Fruit fly (Drosophila melanogaster) whole organism, wandering third instar larva: Measurements from ENCODE around the gene CG1847.

Source experiments
- Abd-B ChIP-seq: fragments of >200 bp; optimal IDR thresholded peaks from 2 replicates; lab custom pipeline; 2017; ENCODE audit warnings: missing biosample characterization, missing genetic modification characterization
- CG32264 ChIP-seq: fragments of 200-800 bp; sonication (Bioruptor generic); optimal IDR thresholded peaks from 2 replicates; lab custom pipeline; 2016; ENCODE audit warnings: missing biosample characterization, missing genetic modification characterization
- CG9705 ChIP-seq: fragments of 200-800 bp; sonication (Bioruptor generic); optimal IDR thresholded peaks from 2 replicates; lab custom pipeline; 2018; ENCODE audit warnings: missing biosample characterization, mild to moderate bottlenecking, missing genetic modification characterization
- CrebA ChIP-seq: fragments of 200-800 bp; sonication (Bioruptor generic); optimal IDR thresholded peaks from 2 replicates; lab custom pipeline; 2016; ENCODE audit warnings: missing biosample characterization, mild to moderate bottlenecking, missing genetic modification characterization, borderline replicate concordance
- Dfd ChIP-seq: fragments of >200 bp; optimal IDR thresholded peaks from 2 replicates; lab custom pipeline; 2017; ENCODE audit warnings: missing biosample characterization, missing genetic modification characterization
- Dif ChIP-seq: fragments of 200-275, 200-300 bp; sonication (Bioruptor generic); optimal IDR thresholded peaks from 2 replicates; lab custom pipeline; 2018; ENCODE audit warnings: missing biosample characterization, missing genetic modification characterization; ENCODE audit not compliant: partially characterized antibody
- GATAd ChIP-seq: sonication (Bioruptor generic); optimal IDR thresholded peaks from 2 replicates; lab custom pipeline; 2016; ENCODE audit warnings: missing biosample characterization, missing genetic modification characterization
- HLH106 ChIP-seq: fragments of 200-800 bp; optimal IDR thresholded peaks from 3 replicates; lab custom pipeline; 2019; ENCODE audit warnings: missing biosample characterization, mild to moderate bottlenecking, missing genetic modification characterization, moderate library complexity
- Hnf4 ChIP-seq: fragments of 200-800 bp; sonication (Bioruptor generic); optimal IDR thresholded peaks from 2 replicates; lab custom pipeline; 2016; ENCODE audit warnings: missing biosample characterization, mild to moderate bottlenecking, missing genetic modification characterization
- Hr78 ChIP-seq: fragments of >200 bp; optimal IDR thresholded peaks from 2 replicates; lab custom pipeline; 2017; ENCODE audit warnings: missing biosample characterization, missing genetic modification characterization
- Hr83 ChIP-seq: fragments of 200-300 bp; sonication (Bioruptor generic); optimal IDR thresholded peaks from 2 replicates; lab custom pipeline; 2016; ENCODE audit warnings: missing biosample characterization, mild to moderate bottlenecking, missing genetic modification characterization, moderate library complexity; ENCODE audit not compliant: poor library complexity, severe bottlenecking
- Mio ChIP-seq: sonication (Bioruptor generic); optimal IDR thresholded peaks from 2 replicates; lab custom pipeline; 2016; ENCODE audit warnings: missing biosample characterization, missing genetic modification characterization
- Myc ChIP-seq: fragments of >200 bp; optimal IDR thresholded peaks from 2 replicates; lab custom pipeline; 2017
- N ChIP-seq: fragments of >200 bp; optimal IDR thresholded peaks from 2 replicates; lab custom pipeline; 2018; ENCODE audit warnings: missing biosample characterization, missing external identifiers, missing genetic modification characterization
- OdsH ChIP-seq: fragments of 200-800 bp; sonication (Bioruptor generic); optimal IDR thresholded peaks from 2 replicates; lab custom pipeline; 2016; ENCODE audit warnings: missing biosample characterization, mild to moderate bottlenecking, missing genetic modification characterization
- Rel ChIP-seq, 2 experiments: fragments of 200-800 bp; sonication (Bioruptor generic) in 1 of 2; optimal IDR thresholded peaks; 2 replicates in 1 of 2; 3 replicates in 1 of 2; lab custom pipeline; 2016 to 2019; ENCODE audit warnings: mild to moderate bottlenecking in 2 of 2, missing biosample characterization in 2 of 2, missing genetic modification characterization in 2 of 2, moderate library complexity in 1 of 2
- Sp1 ChIP-seq: fragments of 200-800 bp; sonication (Bioruptor generic); optimal IDR thresholded peaks from 3 replicates; lab custom pipeline; 2019; ENCODE audit warnings: missing biosample characterization, mild to moderate bottlenecking, missing genetic modification characterization, moderate library complexity
- Vsx2 ChIP-seq: fragments of 200-300, 225-300 bp; sonication (Bioruptor generic); optimal IDR thresholded peaks from 2 replicates; lab custom pipeline; 2018; ENCODE audit warnings: missing biosample characterization, missing genetic modification characterization; ENCODE audit not compliant: partially characterized antibody
- br ChIP-seq: fragments of 200-800 bp; sonication (Bioruptor generic); optimal IDR thresholded peaks from 2 replicates; lab custom pipeline; 2016; ENCODE audit warnings: missing biosample characterization, missing genetic modification characterization
- brk ChIP-seq: fragments of 200-800 bp; sonication (Bioruptor generic); optimal IDR thresholded peaks from 2 replicates; lab custom pipeline; 2016; ENCODE audit warnings: missing biosample characterization, mild to moderate bottlenecking, missing genetic modification characterization
- dl ChIP-seq, 2 experiments: fragments of 175-275, 200-275 bp in 1 of 2; fragments of 200-275 bp in 1 of 2; sonication (Bioruptor generic); optimal IDR thresholded peaks; lab custom pipeline; 2018; ENCODE audit warnings: mild to moderate bottlenecking in 2 of 2, missing biosample characterization in 2 of 2, missing genetic modification characterization in 2 of 2, moderate library complexity in 2 of 2; ENCODE audit not compliant: partially characterized antibody in 2 of 2, insufficient read depth in 1 of 2
- dmrt93B ChIP-seq: fragments of 200-800 bp; sonication (Bioruptor generic); optimal IDR thresholded peaks from 2 replicates; lab custom pipeline; 2018; ENCODE audit warnings: missing biosample characterization, mild to moderate bottlenecking, missing genetic modification characterization
- dsf ChIP-seq: sonication (Bioruptor generic); optimal IDR thresholded peaks from 2 replicates; lab custom pipeline; 2016; ENCODE audit warnings: missing biosample characterization, missing genetic modification characterization, borderline replicate concordance
- ey ChIP-seq: fragments of 200-800 bp; sonication (Bioruptor generic); optimal IDR thresholded peaks from 2 replicates; lab custom pipeline; 2016; ENCODE audit warnings: missing biosample characterization, missing genetic modification characterization
- fru ChIP-seq: fragments of 200-800 bp; sonication (Bioruptor generic); optimal IDR thresholded peaks from 3 replicates; lab custom pipeline; 2016; ENCODE audit warnings: missing biosample characterization, mild to moderate bottlenecking, missing genetic modification characterization
- h ChIP-seq: fragments of 200-800 bp; sonication (Bioruptor generic); optimal IDR thresholded peaks from 3 replicates; lab custom pipeline; 2016; ENCODE audit warnings: missing biosample characterization, mild to moderate bottlenecking, missing genetic modification characterization
- jim ChIP-seq: fragments of 175-275, 200-325 bp; sonication (Bioruptor generic); optimal IDR thresholded peaks from 2 replicates; lab custom pipeline; 2016; ENCODE audit warnings: missing biosample characterization, mild to moderate bottlenecking, missing genetic modification characterization
- lola ChIP-seq: fragments of >200 bp; optimal IDR thresholded peaks from 2 replicates; lab custom pipeline; 2017; ENCODE audit warnings: missing biosample characterization, missing genetic modification characterization
- pan ChIP-seq: fragments of >200 bp; optimal IDR thresholded peaks from 2 replicates; lab custom pipeline; 2017
- rgr ChIP-seq: fragments of 200-800 bp; sonication (Bioruptor generic); optimal IDR thresholded peaks from 3 replicates; lab custom pipeline; 2016; ENCODE audit warnings: missing biosample characterization, mild to moderate bottlenecking, missing genetic modification characterization
- sage ChIP-seq: fragments of 200-800 bp; sonication (Bioruptor generic); optimal IDR thresholded peaks from 2 replicates; lab custom pipeline; 2016; ENCODE audit warnings: missing biosample characterization, mild to moderate bottlenecking, missing genetic modification characterization
- sv ChIP-seq: fragments of 200-800 bp; sonication (Bioruptor generic); optimal IDR thresholded peaks from 3 replicates; lab custom pipeline; 2016; ENCODE audit warnings: missing biosample characterization, missing genetic modification characterization
- tai ChIP-seq: sonication (Bioruptor generic); optimal IDR thresholded peaks from 2 replicates; lab custom pipeline; 2016; ENCODE audit warnings: missing biosample characterization, missing genetic modification characterization
- usp ChIP-seq: fragments of >200 bp; optimal IDR thresholded peaks from 2 replicates; lab custom pipeline; 2017; ENCODE audit warnings: missing biosample characterization, missing genetic modification characterization
- woc ChIP-seq: sonication (Bioruptor generic); optimal IDR thresholded peaks from 2 replicates; lab custom pipeline; 2016; ENCODE audit warnings: missing biosample characterization, mild to moderate bottlenecking, missing genetic modification characterization

CG1847 gene

DNA sequence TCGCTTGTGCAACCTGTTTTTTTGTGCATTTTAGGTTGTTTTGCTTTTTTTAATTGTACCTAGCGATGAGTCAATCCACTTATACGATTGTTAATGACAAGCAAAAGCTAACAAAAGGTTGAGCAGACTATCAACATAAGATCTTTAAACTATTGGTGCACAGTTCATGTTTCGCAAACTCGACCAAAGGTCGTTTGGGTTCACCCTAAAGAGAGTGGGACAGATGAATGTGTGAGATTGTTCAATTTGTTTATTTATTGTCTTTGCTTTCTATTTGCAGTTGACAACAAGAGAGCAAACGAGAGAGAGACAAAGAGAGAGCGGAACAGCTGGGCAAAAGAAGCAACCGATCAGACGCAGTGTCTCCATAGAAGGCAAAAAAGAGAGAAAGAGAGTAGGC lies 46.0 kb upstream of the CG1847 start:
- TF ChIP-seq CrebA (GFP tag; lab: Kevin White, UChicago) (no peak), Abd-B (no peak), tai (no peak), sage (GFP tag; lab: Kevin White, UChicago) (no peak), sv (GFP tag; lab: Kevin White, UChicago) (no peak), N (GFP tag; lab: Kevin White, UChicago) (no peak), dsf (GFP tag; lab: Kevin White, UChicago) (no peak), Myc (no peak), Hr78 (GFP tag; lab: Kevin White, UChicago) (no peak), dmrt93B (GFP tag; lab: Kevin White, UChicago) (no peak), Rel (GFP tag; optimal IDR thresholded peaks at IDR 0.05; lab: Kevin White, UChicago) (no peak), Rel (tag; optimal IDR thresholded peaks at IDR 0.05; lab: Kevin White, UChicago) (no peak), Dif (GFP tag; lab: Kevin White, UChicago) (peak; percentile 65), CG9705 (GFP tag; lab: Kevin White, UChicago) (no peak), HLH106 (tag; lab: Kevin White, UChicago) (peak; percentile 12), Hr83 (GFP tag; lab: Kevin White, UChicago) (no peak), Hnf4 (GFP tag; lab: Kevin White, UChicago) (no peak), OdsH (no peak), br (GFP tag; lab: Kevin White, UChicago) (peak; percentile 34), usp (GFP tag; lab: Kevin White, UChicago) (no peak), brk (GFP tag; lab: Kevin White, UChicago) (no peak), Vsx2 (no peak), woc (GFP tag; lab: Kevin White, UChicago) (no peak), dl (GFP tag; optimal IDR thresholded peaks at IDR 0.05; lab: Kevin White, UChicago; ENCODE audit: insufficient read depth in 1 of 2, partially characterized antibody in 2 of 2) (no peak), rgr (GFP tag; lab: Kevin White, UChicago) (peak; percentile 7), h (peak; percentile 6), ey (GFP tag; lab: Kevin White, UChicago) (no peak), lola (GFP tag; lab: Kevin White, UChicago) (no peak), Sp1 (GFP tag; lab: Kevin White, UChicago) (peak; percentile 37), jim (GFP tag; lab: Kevin White, UChicago) (no peak), Dfd (GFP tag; lab: Kevin White, UChicago) (no peak)

DNA sequence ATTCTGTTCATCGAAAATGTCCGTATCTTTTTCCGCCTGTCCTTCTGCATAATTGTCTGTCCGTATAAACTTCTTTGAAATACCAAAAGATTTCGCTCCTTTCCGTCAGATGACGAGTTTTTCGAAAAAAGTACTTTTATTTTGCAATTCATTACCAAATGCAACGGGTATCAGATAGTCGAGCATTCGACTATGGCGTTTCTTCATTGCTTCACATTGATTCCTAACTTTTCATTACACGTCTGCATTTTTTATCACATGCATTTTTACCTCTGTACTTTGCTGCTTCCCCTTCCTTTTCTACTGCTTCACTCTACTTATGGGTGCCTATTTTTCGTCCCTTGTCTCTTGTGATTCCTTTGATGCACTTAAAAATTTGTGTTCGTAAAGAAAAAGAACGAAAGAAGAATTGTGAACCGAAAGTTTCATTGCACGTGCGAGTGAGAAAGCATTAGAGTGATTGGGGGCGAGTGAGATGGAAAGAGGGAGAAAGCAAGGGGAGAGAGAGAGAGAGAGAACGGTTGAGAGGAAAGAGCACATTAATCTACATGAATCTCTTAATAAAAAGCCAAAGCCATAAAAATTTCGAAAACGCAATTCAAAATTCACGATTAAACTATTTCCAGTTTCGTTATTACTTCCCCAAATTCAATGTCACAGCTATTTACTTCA lies 40.5 kb upstream of the CG1847 start:
- TF ChIP-seq rgr (GFP tag; lab: Kevin White, UChicago) (no peak), Dfd (GFP tag; lab: Kevin White, UChicago) (no peak), dsf (GFP tag; lab: Kevin White, UChicago) (no peak), Myc (no peak), pan (lab: Kevin White, UChicago) (no peak), Hr83 (GFP tag; lab: Kevin White, UChicago) (no peak), GATAd (GFP tag; lab: Kevin White, UChicago) (no peak), HLH106 (tag; lab: Kevin White, UChicago) (no peak), sage (GFP tag; lab: Kevin White, UChicago) (no peak), CG9705 (GFP tag; lab: Kevin White, UChicago) (no peak), N (GFP tag; lab: Kevin White, UChicago) (no peak), OdsH (no peak), fru (GFP tag; lab: Kevin White, UChicago) (no peak), CrebA (GFP tag; lab: Kevin White, UChicago) (no peak), sv (GFP tag; lab: Kevin White, UChicago) (no peak), Hr78 (GFP tag; lab: Kevin White, UChicago) (no peak), br (GFP tag; lab: Kevin White, UChicago) (no peak)

DNA sequence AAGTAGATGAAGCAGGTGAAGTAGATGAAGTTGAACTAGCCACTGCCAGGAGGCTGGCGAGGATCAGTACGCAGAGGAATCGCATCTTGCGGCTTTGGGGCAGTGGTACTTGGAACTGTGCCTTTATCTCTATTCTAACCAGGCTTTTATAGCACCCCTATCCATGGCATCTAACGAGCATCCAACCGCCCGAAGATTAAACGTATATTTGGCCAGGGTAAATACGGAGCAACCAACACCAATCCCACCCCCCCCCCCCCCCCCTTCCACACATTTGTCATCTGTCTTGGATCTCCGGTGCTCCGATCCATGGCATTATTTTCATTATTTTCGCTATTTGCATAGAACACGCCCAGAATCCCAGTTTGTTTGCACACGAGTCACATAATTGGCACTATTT lies 31.0 kb upstream of the CG1847 start, which contains the start of gene CG15741:
TSS of gene CG15741 (minus strand) at position 101 of the 400 bp plus-strand sequence.
- TF ChIP-seq Rel (GFP tag; optimal IDR thresholded peaks at IDR 0.05; lab: Kevin White, UChicago) (no peak), Rel (tag; optimal IDR thresholded peaks at IDR 0.05; lab: Kevin White, UChicago) (no peak), sv (GFP tag; lab: Kevin White, UChicago) (no peak), Mio (GFP tag; lab: Kevin White, UChicago) (no peak), GATAd (GFP tag; lab: Kevin White, UChicago) (no peak), Hr83 (GFP tag; lab: Kevin White, UChicago) (no peak), CG9705 (GFP tag; lab: Kevin White, UChicago) (no peak), Hnf4 (GFP tag; lab: Kevin White, UChicago) (no peak), ey (GFP tag; lab: Kevin White, UChicago) (no peak), dmrt93B (GFP tag; lab: Kevin White, UChicago) (no peak), CG32264 (GFP tag; lab: Kevin White, UChicago) (no peak), CrebA (GFP tag; lab: Kevin White, UChicago) (no peak), Dfd (GFP tag; lab: Kevin White, UChicago) (no peak), tai (no peak), Sp1 (GFP tag; lab: Kevin White, UChicago) (no peak)
